Worm (Caenorhabditis elegans): ENCODE measurements around the gene K11H12.5.

K11H12.5 gene

ce11 chrIV:658497-659177, 17.7 kb upstream of the K11H12.5 start:
- TF ChIP-seq eyg-1 (tag; optimal IDR thresholded peaks at IDR 0.05) (no peak), tbx-7 (tag; optimal IDR thresholded peaks at IDR 0.05) (no peak), pax-1 (tag; optimal IDR thresholded peaks at IDR 0.05) (no peak), ahr-1 (tag; optimal IDR thresholded peaks at IDR 0.05) (no peak)

- TF ChIP-seq ceh-18 (tag; optimal IDR thresholded peaks at IDR 0.05), result peak; percentile 12
- TF ChIP-seq unc-42 (tag; optimal IDR thresholded peaks at IDR 0.05), result peak; percentile 67
- TF ChIP-seq ceh-14 (tag; optimal IDR thresholded peaks at IDR 0.05), result no peak
- TF ChIP-seq fkh-6 (tag; optimal IDR thresholded peaks at IDR 0.05), result no peak
- TF ChIP-seq lin-11 (tag; optimal IDR thresholded peaks at IDR 0.05), result no peak
These were observed 16.8 kb upstream of the K11H12.5 start for ce11 chrIV:659585-659984.

- TF ChIP-seq lin-11 (tag; optimal IDR thresholded peaks at IDR 0.05), result no peak
- no peak for TF ChIP-seq rnt-1 (tag; optimal IDR thresholded peaks at IDR 0.05)
- TF ChIP-seq unc-55 (GFP tag; optimal IDR thresholded peaks at IDR 0.05), result peak; percentile 68
- no peak for TF ChIP-seq nhr-232 (tag; optimal IDR thresholded peaks at IDR 0.05)
- TF ChIP-seq nhr-11 (tag; optimal IDR thresholded peaks at IDR 0.05), result no peak
- no peak for TF ChIP-seq Y22D7AL.16 (tag; optimal IDR thresholded peaks at IDR 0.05)
These were observed 14.8 kb upstream of the K11H12.5 start for ce11 chrIV:661623-662022.

ce11 chrIV:664122-664521, 12.3 kb upstream of the K11H12.5 start:
- no peak for TF ChIP-seq zip-5 (tag; optimal IDR thresholded peaks at IDR 0.05)
- TF ChIP-seq unc-55 (GFP tag; optimal IDR thresholded peaks at IDR 0.05), result peak; percentile 41
- TF ChIP-seq unc-86 (tag; optimal IDR thresholded peaks at IDR 0.05), result no peak

ce11 chrIV:665225-665624, 11.2 kb upstream of the K11H12.5 start, which contains the start of gene K11H12.7:
TSS of gene K11H12.7 (plus strand) at chrIV:665525.
- TF ChIP-seq fkh-6 (tag; optimal IDR thresholded peaks at IDR 0.05) (no peak), unc-42 (tag; optimal IDR thresholded peaks at IDR 0.05) (no peak), ceh-14 (tag; optimal IDR thresholded peaks at IDR 0.05) (no peak), ceh-18 (tag; optimal IDR thresholded peaks at IDR 0.05) (no peak), pax-1 (tag; optimal IDR thresholded peaks at IDR 0.05) (no peak), ztf-16 (tag; optimal IDR thresholded peaks at IDR 0.05) (no peak), ceh-34 (tag; optimal IDR thresholded peaks at IDR 0.05) (no peak), pqm-1 (tag; optimal IDR thresholded peaks at IDR 0.05) (no peak), sdc-2 (tag; optimal IDR thresholded peaks at IDR 0.05) (no peak), che-1 (tag; optimal IDR thresholded peaks at IDR 0.05) (no peak), hlh-30 (tag; optimal IDR thresholded peaks at IDR 0.05; ENCODE audit: insufficient read depth) (no peak), fax-1 (tag; optimal IDR thresholded peaks at IDR 0.05) (no peak), hlh-8 (tag; optimal IDR thresholded peaks at IDR 0.05) (no peak), ceh-6 (GFP tag; optimal IDR thresholded peaks at IDR 0.05) (no peak), madf-2 (tag; optimal IDR thresholded peaks at IDR 0.05) (no peak), dmd-4 (tag; optimal IDR thresholded peaks at IDR 0.05; ENCODE audit: borderline replicate concordance) (no peak)

- TF ChIP-seq eyg-1 (tag; optimal IDR thresholded peaks at IDR 0.05) (no peak), unc-3 (GFP tag; conservative IDR thresholded peaks at IDR 0.05) (no peak), unc-3 (tag; optimal IDR thresholded peaks at IDR 0.05) (no peak), pros-1 (tag; optimal IDR thresholded peaks at IDR 0.05) (no peak), F13H6.1 (tag; optimal IDR thresholded peaks at IDR 0.05) (no peak), dmd-4 (tag; optimal IDR thresholded peaks at IDR 0.05; ENCODE audit: borderline replicate concordance) (no peak), ceh-19 (GFP tag; optimal IDR thresholded peaks at IDR 0.05) (no peak), npax-4 (tag; optimal IDR thresholded peaks at IDR 0.05) (no peak), elt-4 (tag; optimal IDR thresholded peaks at IDR 0.05) (no peak), ceh-30 (tag; optimal IDR thresholded peaks at IDR 0.05) (no peak), pha-4 (tag; optimal IDR thresholded peaks at IDR 0.05) (no peak), ceh-22 (tag; optimal IDR thresholded peaks at IDR 0.05) (no peak), fax-1 (tag; optimal IDR thresholded peaks at IDR 0.05) (no peak), ceh-34 (tag; optimal IDR thresholded peaks at IDR 0.05) (no peak), ttx-3 (tag; optimal IDR thresholded peaks at IDR 0.05) (no peak), ceh-24 (tag; optimal IDR thresholded peaks at IDR 0.05) (no peak), pag-3 (tag; optimal IDR thresholded peaks at IDR 0.05; ENCODE audit: borderline replicate concordance) (no peak)
These were observed 9.4 kb upstream of the K11H12.5 start, which contains the start of gene K11H12.6 for ce11 chrIV:666991-667390. TSS of gene K11H12.6 (plus strand) at chrIV:667291.

Data from whole organism, late embryonic.